Worm (Caenorhabditis elegans) whole organism, L4/young adult: ENCODE results near the gene ZC449.4.

ENCODE experiments used
- W03F9.2 ChIP-seq: fragments of 150-350 bp; optimal IDR thresholded peaks from 2 replicates; lab custom pipeline; 2014; ENCODE audit warnings: missing biosample characterization, missing genetic modification characterization
- him-1 ChIP-seq: sonication (generic microtip); optimal IDR thresholded peaks from 2 replicates; lab custom pipeline; 2016; ENCODE audit warnings: missing genotype, missing genetic modification reagents, missing genetic modification characterization, missing compliant biosample characterization

- TF ChIP-seq him-1 (no peak), W03F9.2 (tag; lab: Kevin White, UChicago) (no peak)
Observed at ce11 chrX:5038812-5039211, 5.0 kb upstream of the ZC449.4 start.
